Fruit fly (Drosophila melanogaster): ENCODE measurements around the gene ND-B14.5AL.

Gene ND-B14.5AL

DNA sequence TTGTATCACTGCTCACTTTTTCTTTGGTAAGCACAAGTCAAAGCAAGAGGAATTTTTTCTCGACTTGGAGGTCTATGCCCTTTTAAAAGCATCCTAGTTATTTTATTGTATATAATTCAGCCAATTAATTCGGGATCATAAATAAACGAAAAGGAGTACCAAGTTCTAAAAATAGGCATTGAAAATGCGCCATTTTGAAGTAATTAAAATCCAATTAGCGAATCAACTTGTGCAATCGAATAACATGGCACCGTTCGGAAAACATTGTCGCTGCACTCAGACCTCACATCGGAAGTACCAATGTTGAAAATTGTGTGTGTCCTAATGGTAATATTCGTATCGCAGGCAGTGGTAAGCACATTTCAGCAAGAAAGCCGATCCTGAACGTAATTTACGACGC is 40.7 kb downstream of the ND-B14.5AL start, which contains the start of gene CG33768:
CG33768 (plus strand) TSS at position 301 of the 400 bp plus-strand sequence.
- TF ChIP-seq Clk (GFP tag; optimal IDR thresholded peaks at IDR 0.05): no peak
- TF ChIP-seq tj (GFP tag; optimal IDR thresholded peaks at IDR 0.05): no peak
- no peak for TF ChIP-seq kay (GFP tag; ENCODE audit: borderline replicate concordance)
- no peak for TF ChIP-seq bab1 (GFP tag; optimal IDR thresholded peaks at IDR 0.05)
- no peak for TF ChIP-seq CG7045 (GFP tag; optimal IDR thresholded peaks at IDR 0.05)
- TF ChIP-seq Mnt (GFP tag; optimal IDR thresholded peaks at IDR 0.05): no peak
- TF ChIP-seq CG1620 (GFP tag; optimal IDR thresholded peaks at IDR 0.05): no peak
- no peak for TF ChIP-seq ovo (GFP tag; optimal IDR thresholded peaks at IDR 0.05)
- no peak for TF ChIP-seq CG33017 (tag; optimal IDR thresholded peaks at IDR 0.05)
- TF ChIP-seq CG12768 (GFP tag; optimal IDR thresholded peaks at IDR 0.05): no peak
- no peak for TF ChIP-seq Crg-1 (GFP tag; optimal IDR thresholded peaks at IDR 0.05)
- TF ChIP-seq toe (GFP tag; optimal IDR thresholded peaks at IDR 0.05): no peak
- TF ChIP-seq CG11617 (GFP tag; optimal IDR thresholded peaks at IDR 0.05): no peak
- TF ChIP-seq CG14711 (tag; optimal IDR thresholded peaks at IDR 0.05): no peak
- no peak for TF ChIP-seq pad (GFP tag; optimal IDR thresholded peaks at IDR 0.05)

DNA sequence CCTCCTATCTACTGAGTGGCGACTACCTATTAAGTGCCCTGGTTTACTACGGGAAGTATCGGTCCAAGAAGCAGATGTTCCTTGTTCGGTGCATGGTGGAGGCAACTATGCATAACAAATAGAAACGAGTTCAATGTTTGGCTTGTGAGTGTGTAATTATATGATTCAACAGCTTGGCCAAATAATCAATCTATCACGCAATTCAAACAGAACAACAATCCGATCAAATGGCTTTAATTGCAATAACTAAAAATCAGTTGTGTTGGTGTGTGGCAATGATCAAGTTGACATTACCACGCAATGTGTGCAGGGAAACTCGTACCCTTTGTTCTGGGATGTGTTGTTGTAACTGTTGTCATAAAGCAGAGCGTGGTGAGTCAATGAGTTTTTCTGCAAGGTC is 41.5 kb downstream of the ND-B14.5AL start, which contains the start of gene CG33769:
CG33769 (plus strand) TSS at position 301 of the 400 bp plus-strand sequence.
- TF ChIP-seq toe (GFP tag; optimal IDR thresholded peaks at IDR 0.05): no peak
- TF ChIP-seq CG5204 (GFP tag; optimal IDR thresholded peaks at IDR 0.05): no peak
- TF ChIP-seq ovo (GFP tag; optimal IDR thresholded peaks at IDR 0.05): no peak

DNA sequence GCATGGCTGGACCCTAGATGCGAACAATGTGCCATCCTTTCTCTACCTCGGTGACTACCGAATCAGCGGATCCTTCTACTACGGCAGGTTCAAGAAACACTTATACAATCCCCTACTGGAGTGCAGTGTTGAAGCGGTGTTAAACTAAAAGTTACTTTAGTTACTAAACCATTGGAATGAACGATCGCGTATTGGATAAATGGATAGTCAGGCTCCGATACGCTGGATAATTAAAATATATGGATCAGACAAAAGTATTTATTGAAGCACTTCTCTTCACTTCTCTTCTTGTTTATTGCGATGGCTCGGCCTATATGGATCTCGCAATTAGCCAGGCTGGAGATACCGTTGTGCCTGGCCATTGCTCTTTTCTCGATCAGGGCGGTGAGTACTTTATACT is 42.2 kb downstream of the ND-B14.5AL start, which contains the start of gene CG33770:
CG33770 (plus strand) TSS at position 301 of the 400 bp plus-strand sequence.
- TF ChIP-seq cnc (optimal IDR thresholded peaks at IDR 0.05): no peak
- TF ChIP-seq Hr96 (GFP tag; optimal IDR thresholded peaks at IDR 0.05): no peak
- no peak for TF ChIP-seq tj (GFP tag; optimal IDR thresholded peaks at IDR 0.05)
- TF ChIP-seq toe (GFP tag; optimal IDR thresholded peaks at IDR 0.05): no peak
- TF ChIP-seq CG14711 (tag; optimal IDR thresholded peaks at IDR 0.05): no peak
- no peak for TF ChIP-seq CG1620 (GFP tag; optimal IDR thresholded peaks at IDR 0.05)
- no peak for TF ChIP-seq kay (GFP tag; ENCODE audit: borderline replicate concordance)
- TF ChIP-seq CG7045 (GFP tag; optimal IDR thresholded peaks at IDR 0.05): no peak
- TF ChIP-seq ovo (GFP tag; optimal IDR thresholded peaks at IDR 0.05): no peak
- no peak for TF ChIP-seq CG5204 (GFP tag; optimal IDR thresholded peaks at IDR 0.05)
- no peak for TF ChIP-seq Crg-1 (GFP tag; optimal IDR thresholded peaks at IDR 0.05)
- TF ChIP-seq bab1 (GFP tag; optimal IDR thresholded peaks at IDR 0.05): no peak
- no peak for TF ChIP-seq pad (GFP tag; optimal IDR thresholded peaks at IDR 0.05)
- no peak for TF ChIP-seq CG11617 (GFP tag; optimal IDR thresholded peaks at IDR 0.05)
- no peak for TF ChIP-seq Mnt (GFP tag; optimal IDR thresholded peaks at IDR 0.05)
- no peak for TF ChIP-seq CG33017 (tag; optimal IDR thresholded peaks at IDR 0.05)
- no peak for TF ChIP-seq cic (GFP tag; optimal IDR thresholded peaks at IDR 0.05)

DNA sequence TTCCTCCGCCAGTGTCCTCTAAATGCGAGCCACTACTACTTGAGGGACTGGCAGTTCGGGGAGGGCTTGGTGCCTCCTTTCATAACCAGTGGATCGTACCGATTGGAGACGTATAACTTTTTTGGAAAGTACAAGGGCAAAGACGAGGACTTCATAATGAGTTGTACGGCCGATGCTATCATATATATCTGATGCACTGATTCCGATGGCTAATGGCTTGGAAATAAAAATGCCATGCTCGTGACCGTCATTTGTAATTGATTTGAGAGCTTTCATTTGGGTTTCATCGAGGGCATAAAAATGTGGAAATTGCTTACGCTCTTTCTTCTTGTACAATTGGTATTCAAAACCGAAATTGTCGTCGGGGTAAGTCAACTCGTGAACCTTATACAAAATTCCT is 42.9 kb downstream of the ND-B14.5AL start, which contains the start of gene CG33771:
CG33771 (plus strand) TSS at position 301 of the 400 bp plus-strand sequence.
- TF ChIP-seq CG33017 (tag; optimal IDR thresholded peaks at IDR 0.05): no peak
- no peak for TF ChIP-seq ovo (GFP tag; optimal IDR thresholded peaks at IDR 0.05)
- no peak for TF ChIP-seq CG7101 (tag; optimal IDR thresholded peaks at IDR 0.05)
- no peak for TF ChIP-seq CG14711 (tag; optimal IDR thresholded peaks at IDR 0.05)
- TF ChIP-seq tj (GFP tag; optimal IDR thresholded peaks at IDR 0.05): no peak
- TF ChIP-seq Clk (GFP tag; optimal IDR thresholded peaks at IDR 0.05): no peak
- no peak for TF ChIP-seq pad (GFP tag; optimal IDR thresholded peaks at IDR 0.05)
- TF ChIP-seq Hr96 (GFP tag; optimal IDR thresholded peaks at IDR 0.05): no peak
- no peak for TF ChIP-seq CG11617 (GFP tag; optimal IDR thresholded peaks at IDR 0.05)
- no peak for TF ChIP-seq cic (GFP tag; optimal IDR thresholded peaks at IDR 0.05)
- no peak for TF ChIP-seq CG12768 (GFP tag; optimal IDR thresholded peaks at IDR 0.05)
- no peak for TF ChIP-seq CG7045 (GFP tag; optimal IDR thresholded peaks at IDR 0.05)
- TF ChIP-seq Crg-1 (GFP tag; optimal IDR thresholded peaks at IDR 0.05): no peak
- TF ChIP-seq bab1 (GFP tag; optimal IDR thresholded peaks at IDR 0.05): no peak
- TF ChIP-seq toe (GFP tag; optimal IDR thresholded peaks at IDR 0.05): no peak

DNA sequence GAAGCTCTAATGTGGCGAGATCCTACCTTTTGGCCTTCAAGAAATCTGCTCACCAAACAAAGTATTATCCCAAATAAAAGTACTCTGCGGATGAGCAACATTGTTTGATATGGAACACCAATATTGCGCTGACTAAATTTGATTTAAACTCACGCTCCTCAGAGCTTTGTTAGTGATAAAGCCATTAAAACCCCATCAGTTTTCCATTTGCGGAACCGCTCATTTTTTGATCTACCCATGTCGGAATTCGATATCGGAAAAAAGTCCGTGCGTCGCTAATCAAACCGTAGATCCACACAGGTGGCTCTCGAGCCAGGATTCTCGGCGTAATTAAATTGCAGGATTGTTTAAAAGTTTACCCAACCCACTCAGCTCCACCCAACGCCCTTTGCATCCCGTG is 46.3 kb downstream of the ND-B14.5AL start, which contains the start of gene CG33772:
CG33772 (minus strand) TSS at position 101 of the 400 bp plus-strand sequence.
- TF ChIP-seq cnc (optimal IDR thresholded peaks at IDR 0.05): no peak
- TF ChIP-seq CG11617 (GFP tag; optimal IDR thresholded peaks at IDR 0.05): no peak
- TF ChIP-seq CG14711 (tag; optimal IDR thresholded peaks at IDR 0.05): no peak
- no peak for TF ChIP-seq tj (GFP tag; optimal IDR thresholded peaks at IDR 0.05)
- no peak for TF ChIP-seq CG33017 (tag; optimal IDR thresholded peaks at IDR 0.05)
- TF ChIP-seq pad (GFP tag; optimal IDR thresholded peaks at IDR 0.05): no peak
- no peak for TF ChIP-seq Hr96 (GFP tag; optimal IDR thresholded peaks at IDR 0.05)
- no peak for TF ChIP-seq bab1 (GFP tag; optimal IDR thresholded peaks at IDR 0.05)
- TF ChIP-seq toe (GFP tag; optimal IDR thresholded peaks at IDR 0.05): no peak
- no peak for TF ChIP-seq kay (GFP tag; ENCODE audit: borderline replicate concordance)
- no peak for TF ChIP-seq cic (GFP tag; optimal IDR thresholded peaks at IDR 0.05)
